Fruit fly (Drosophila melanogaster) whole organism, embryonic: ENCODE data around the gene GstD10.
A peak's percentile ranks its signal among the peaks of the same experiment; 100 is the strongest.

Experiments
- CG1233 ChIP-seq: fragments of 200-800 bp; sonication (Bioruptor generic); optimal IDR thresholded peaks from 4 replicates; lab custom pipeline; 2018; ENCODE audit warnings: missing biosample characterization, mild to moderate bottlenecking, missing genetic modification characterization
- CG12659 ChIP-seq: fragments of 200-800 bp; sonication (Bioruptor generic); optimal IDR thresholded peaks from 3 replicates; lab custom pipeline; 2017; ENCODE audit warnings: mild to moderate bottlenecking, missing biosample characterization, missing genetic modification reagents, missing genetic modification characterization
- CG12769 ChIP-seq: fragments of 200-800 bp; sonication (Bioruptor generic); optimal IDR thresholded peaks from 2 replicates; lab custom pipeline; 2019; ENCODE audit warnings: missing biosample characterization, mild to moderate bottlenecking, missing genetic modification characterization, moderate library complexity
- CG13775 ChIP-seq: fragments of 200-800 bp; sonication (Bioruptor generic); optimal IDR thresholded peaks from 3 replicates; lab custom pipeline; 2017; ENCODE audit warnings: missing biosample characterization, mild to moderate bottlenecking, missing genetic modification characterization
- CG1603 ChIP-seq: fragments of 200-800 bp; sonication (Bioruptor generic); optimal IDR thresholded peaks from 2 replicates; lab custom pipeline; 2019; ENCODE audit warnings: missing biosample characterization, mild to moderate bottlenecking, missing genetic modification characterization, moderate library complexity
- CG18011 ChIP-seq: fragments of 200-800 bp; sonication (Bioruptor generic); optimal IDR thresholded peaks from 2 replicates; lab custom pipeline; 2017; ENCODE audit warnings: missing biosample characterization, missing genetic modification characterization, mild to moderate bottlenecking, moderate library complexity, missing genotype
- CG18476 ChIP-seq: fragments of 200-800 bp; sonication (Bioruptor generic); optimal IDR thresholded peaks from 2 replicates; lab custom pipeline; 2016; ENCODE audit warnings: missing biosample characterization, mild to moderate bottlenecking, missing genetic modification characterization
- CG2199 ChIP-seq: fragments of 200-800 bp; sonication (Bioruptor generic); IDR thresholded peaks from 3 replicates; pipeline ENCODE4 v1.3.6; 2022; ENCODE audit warnings: missing biosample characterization, missing genetic modification characterization
- CG2712 ChIP-seq: fragments of 200-800 bp; optimal IDR thresholded peaks from 3 replicates; lab custom pipeline; 2019; ENCODE audit warnings: missing biosample characterization, mild to moderate bottlenecking, missing genetic modification characterization, moderate library complexity
- CG3065 ChIP-seq: fragments of 200-800 bp; sonication (Bioruptor generic); optimal IDR thresholded peaks from 2 replicates; lab custom pipeline; 2016; ENCODE audit warnings: missing biosample characterization, missing genetic modification characterization
- CG5245 ChIP-seq: fragments of 200-800 bp; sonication (Bioruptor generic); optimal IDR thresholded peaks from 3 replicates; lab custom pipeline; 2016; ENCODE audit warnings: missing biosample characterization, missing genetic modification characterization
- CG7556 ChIP-seq: fragments of 200-800 bp; sonication (Bioruptor generic); optimal IDR thresholded peaks from 2 replicates; lab custom pipeline; 2017; ENCODE audit warnings: missing biosample characterization, mild to moderate bottlenecking, missing genetic modification characterization
- Deaf1 ChIP-seq: fragments of 200-800 bp; optimal IDR thresholded peaks from 3 replicates; lab custom pipeline; 2019; ENCODE audit warnings: missing biosample characterization, mild to moderate bottlenecking, missing genetic modification characterization, moderate library complexity
- Dfd ChIP-seq, 2 experiments: fragments of >200 bp; optimal IDR thresholded peaks; 2 replicates each; lab custom pipeline; 2017; ENCODE audit warnings: missing biosample characterization in 2 of 2, missing genetic modification characterization in 2 of 2
- Dp ChIP-seq: fragments of 200-800 bp; sonication (Bioruptor generic); optimal IDR thresholded peaks from 2 replicates; lab custom pipeline; 2018; ENCODE audit warnings: missing biosample characterization, mild to moderate bottlenecking, missing genetic modification characterization, moderate library complexity
- Dref ChIP-seq: fragments of 200-800 bp; sonication (Bioruptor generic); IDR thresholded peaks from 2 replicates; pipeline ENCODE4 v1.3.6; 2022; ENCODE audit warnings: missing biosample characterization, missing genetic modification characterization
- E2f1 ChIP-seq: fragments of 200-800 bp; sonication (Bioruptor generic); IDR thresholded peaks from 2 replicates; pipeline ENCODE4 v1.3.6; 2022; ENCODE audit warnings: missing biosample characterization, missing genetic modification characterization
- E2f2 ChIP-seq: fragments of 200-800 bp; sonication (Bioruptor generic); IDR thresholded peaks from 2 replicates; pipeline ENCODE4 v1.3.6; 2022; ENCODE audit warnings: missing biosample characterization, missing genetic modification characterization
- Eip74EF ChIP-seq, 2 experiments: fragments of 200-800 bp in 1 of 2; fragments of >200 bp in 1 of 2; sonication (Bioruptor generic) in 1 of 2; optimal IDR thresholded peaks; 2 replicates each; lab custom pipeline; 2017 to 2019; ENCODE audit warnings: missing biosample characterization in 2 of 2, missing genetic modification characterization in 2 of 2, mild to moderate bottlenecking in 1 of 2, moderate library complexity in 1 of 2
- Fer1 ChIP-seq: fragments of 200-800 bp; sonication (Bioruptor generic); optimal IDR thresholded peaks from 2 replicates; lab custom pipeline; 2017; ENCODE audit warnings: missing biosample characterization, mild to moderate bottlenecking, missing genetic modification characterization
- HLH3B ChIP-seq: fragments of 200-800 bp; sonication (Bioruptor generic); IDR thresholded peaks from 2 replicates; pipeline ENCODE4 v1.3.6; 2022; ENCODE audit warnings: missing biosample characterization, missing genetic modification characterization
- Hr51 ChIP-seq, 2 experiments: fragments of 200-800 bp; sonication (Bioruptor generic); optimal IDR thresholded peaks; 2 replicates in 1 of 2; 3 replicates in 1 of 2; lab custom pipeline; 2016 to 2018; ENCODE audit warnings: missing biosample characterization in 2 of 2, missing genetic modification characterization in 2 of 2, mild to moderate bottlenecking in 1 of 2, moderate library complexity in 1 of 2
- Jarid2 ChIP-seq: fragments of 200-800 bp; sonication (Bioruptor generic); optimal IDR thresholded peaks from 3 replicates; lab custom pipeline; 2017; ENCODE audit warnings: mild to moderate bottlenecking, missing biosample characterization, missing genetic modification reagents, missing genetic modification characterization
- Meics ChIP-seq: fragments of 200-800 bp; sonication (Bioruptor generic); optimal IDR thresholded peaks from 2 replicates; lab custom pipeline; 2017; ENCODE audit warnings: missing biosample characterization, mild to moderate bottlenecking, missing genetic modification characterization
- Side ChIP-seq: fragments of 200-800 bp; sonication (Bioruptor generic); optimal IDR thresholded peaks from 2 replicates; lab custom pipeline; 2016; ENCODE audit warnings: missing biosample characterization, missing genetic modification characterization
- Sox100B ChIP-seq: fragments of 200-800 bp; sonication (Bioruptor generic); optimal IDR thresholded peaks from 3 replicates; lab custom pipeline; 2018; ENCODE audit warnings: missing biosample characterization, mild to moderate bottlenecking, missing genetic modification characterization
- Ssrp ChIP-seq: fragments of 200-800 bp; sonication (Bioruptor generic); optimal IDR thresholded peaks from 2 replicates; lab custom pipeline; 2018; ENCODE audit warnings: missing biosample characterization, mild to moderate bottlenecking, missing genetic modification characterization, moderate library complexity
- Trl ChIP-seq, 3 experiments: fragments of >200 bp in 2 of 3; fragments of 200-800 bp in 1 of 3; sonication (Bioruptor generic) in 1 of 3; optimal IDR thresholded peaks; 2 replicates in 1 of 3; 3 replicates in 2 of 3; lab custom pipeline; 2016 to 2017; ENCODE audit warnings: missing biosample characterization in 1 of 3, missing genetic modification characterization in 1 of 3
- ab ChIP-seq: fragments of 200-800 bp; sonication (Bioruptor generic); optimal IDR thresholded peaks from 2 replicates; lab custom pipeline; 2016; ENCODE audit warnings: missing biosample characterization, missing genetic modification characterization
- dmrt99B ChIP-seq: fragments of 200-800 bp; sonication (Bioruptor generic); optimal IDR thresholded peaks from 2 replicates; lab custom pipeline; 2018; ENCODE audit warnings: missing biosample characterization, mild to moderate bottlenecking, missing genetic modification characterization, moderate library complexity
- gcm ChIP-seq: fragments of 200-800 bp; sonication (Bioruptor generic); optimal IDR thresholded peaks from 2 replicates; lab custom pipeline; 2019; ENCODE audit warnings: missing biosample characterization, mild to moderate bottlenecking, missing genetic modification characterization, moderate library complexity
- grau ChIP-seq: fragments of 200-800 bp; optimal IDR thresholded peaks from 3 replicates; lab custom pipeline; 2019; ENCODE audit warnings: missing biosample characterization, mild to moderate bottlenecking, missing genetic modification characterization, moderate library complexity
- gsb ChIP-seq: fragments of 200-800 bp; sonication (Bioruptor generic); IDR thresholded peaks from 2 replicates; pipeline ENCODE4 v1.3.6; 2022; ENCODE audit warnings: missing biosample characterization, missing genetic modification characterization
- klu ChIP-seq: fragments of 200-800 bp; sonication (Bioruptor generic); IDR thresholded peaks from 2 replicates; pipeline ENCODE4 v1.3.6; 2022; ENCODE audit warnings: missing biosample characterization, missing genetic modification characterization
- mam ChIP-seq: fragments of 200-800 bp; sonication (Bioruptor generic); optimal IDR thresholded peaks from 3 replicates; lab custom pipeline; 2016; ENCODE audit warnings: missing biosample characterization, missing genetic modification characterization
- org-1 ChIP-seq: fragments of 200-800 bp; sonication (Bioruptor generic); optimal IDR thresholded peaks from 2 replicates; lab custom pipeline; 2017; ENCODE audit warnings: missing biosample characterization, missing genetic modification characterization
- pho ChIP-seq: fragments of 200-800 bp; sonication (Bioruptor generic); optimal IDR thresholded peaks from 2 replicates; lab custom pipeline; 2016; ENCODE audit warnings: missing biosample characterization, missing genetic modification characterization
- pum ChIP-seq: fragments of 200-800 bp; sonication (Bioruptor generic); optimal IDR thresholded peaks from 2 replicates; lab custom pipeline; 2016; ENCODE audit warnings: missing biosample characterization, missing genetic modification characterization
- scrt ChIP-seq: fragments of 200-800 bp; sonication (Bioruptor generic); optimal IDR thresholded peaks from 2 replicates; lab custom pipeline; 2018; ENCODE audit warnings: missing biosample characterization, mild to moderate bottlenecking, missing genetic modification characterization, moderate library complexity
- sd ChIP-seq: fragments of 200-800 bp; sonication (Bioruptor generic); optimal IDR thresholded peaks from 3 replicates; lab custom pipeline; 2018; ENCODE audit warnings: missing biosample characterization, mild to moderate bottlenecking, missing genetic modification characterization, moderate library complexity
- shn ChIP-seq: fragments of 200-800 bp; sonication (Bioruptor generic); optimal IDR thresholded peaks from 3 replicates; lab custom pipeline; 2016; ENCODE audit warnings: missing biosample characterization, missing genetic modification characterization
- sisA ChIP-seq: fragments of 200-800 bp; sonication (Bioruptor generic); IDR thresholded peaks from 2 replicates; pipeline ENCODE4 v1.3.6; 2022; ENCODE audit warnings: missing biosample characterization, missing genetic modification characterization
- slp2 ChIP-seq: fragments of 200-800 bp; sonication (Bioruptor generic); optimal IDR thresholded peaks from 2 replicates; lab custom pipeline; 2016; ENCODE audit warnings: missing biosample characterization, missing genetic modification characterization
- sqz ChIP-seq: fragments of 200-800 bp; sonication (Bioruptor generic); optimal IDR thresholded peaks from 3 replicates; lab custom pipeline; 2018; ENCODE audit warnings: missing biosample characterization, mild to moderate bottlenecking, missing genetic modification characterization
- stc ChIP-seq: fragments of 200-800 bp; sonication (Bioruptor generic); IDR thresholded peaks from 2 replicates; pipeline ENCODE4 v1.3.6; 2022; ENCODE audit warnings: missing biosample characterization, missing genetic modification characterization
- tin ChIP-seq: fragments of 200-800 bp; sonication (Bioruptor generic); optimal IDR thresholded peaks from 3 replicates; lab custom pipeline; 2016; ENCODE audit warnings: missing biosample characterization, missing genetic modification characterization
- trem ChIP-seq: fragments of 200-800 bp; optimal IDR thresholded peaks from 3 replicates; lab custom pipeline; 2019; ENCODE audit warnings: missing biosample characterization, mild to moderate bottlenecking, missing genetic modification characterization, moderate library complexity
- vvl ChIP-seq: fragments of 200-800 bp; sonication (Bioruptor generic); IDR thresholded peaks from 2 replicates; pipeline ENCODE4 v1.3.6; 2022; ENCODE audit warnings: missing biosample characterization, missing genetic modification characterization
- zfh1 ChIP-seq: fragments of 200-800 bp; sonication (Bioruptor generic); IDR thresholded peaks from 3 replicates; pipeline ENCODE4 v1.3.6; 2022; ENCODE audit warnings: missing biosample characterization, missing genetic modification characterization

Gene GstD10

dm6 chr3R:12369135-12369792, 3.7 kb upstream of the GstD10 start, which contains the start of gene GstD1 (continued):
- TF ChIP-seq Meics (GFP tag; lab: Kevin White, UChicago) (peak; percentile 73), pum (GFP tag; lab: Kevin White, UChicago) (peak; percentile 6), CG12769 (peak; percentile 55), E2f2 (GFP tag; lab: Robert Waterston, UW) (0 out of 2 replicates have a peak, but pooled peaks have one; percentile 25), slp2 (GFP tag; lab: Kevin White, UChicago) (peak; percentile 39), dmrt99B (tag; lab: Kevin White, UChicago) (peak; percentile 55), CG2712 (tag; lab: Kevin White, UChicago) (peak; percentile 21), CG13775 (peak; percentile 9), Fer1 (GFP tag; lab: Kevin White, UChicago) (peak; percentile 38), tin (GFP tag; lab: Kevin White, UChicago) (peak; percentile 20), HLH3B (no peak), stc (peak; percentile 52; the same call in 1 of the 2 replicates), sd (peak; percentile 96), Trl (optimal IDR thresholded peaks at IDR 0.05; lab: Kevin White, UChicago) (peak; percentile 69 to 83), Trl (GFP tag; optimal IDR thresholded peaks at IDR 0.05; lab: Kevin White, UChicago) (peak; percentile 33), Side (GFP tag; lab: Kevin White, UChicago) (peak; percentile 2), scrt (GFP tag; lab: Kevin White, UChicago) (peak; percentile 35), E2f1 (GFP tag; lab: Robert Waterston, UW) (peak; percentile 51), pho (peak; percentile 19), Sox100B (GFP tag; lab: Kevin White, UChicago) (peak; percentile 18), mam (peak; percentile 34), Jarid2 (peak; percentile 90), org-1 (peak; percentile 25), zfh1 (GFP tag; lab: Robert Waterston, UW) (no peak), vvl (GFP tag; lab: Robert Waterston, UW) (peak; percentile 44; the same call in 1 of the 2 replicates), CG3065 (GFP tag; lab: Kevin White, UChicago) (peak; percentile 86), Hr51 (GFP tag; optimal IDR thresholded peaks at IDR 0.05; lab: Kevin White, UChicago) (peak in 1 of 2 experiments; percentile 41), trem (peak; percentile 5), CG1603 (peak; percentile 6), Dref (no peak), CG7556 (peak; percentile 53), gsb (GFP tag; lab: Robert Waterston, UW) (no peak), Dfd (GFP tag; optimal IDR thresholded peaks at IDR 0.05; lab: Kevin White, UChicago) (no peak), gcm (GFP tag; lab: Kevin White, UChicago) (peak; percentile 33), CG1233 (GFP tag; lab: Kevin White, UChicago) (peak; percentile 4), Eip74EF (GFP tag; optimal IDR thresholded peaks at IDR 0.05; lab: Kevin White, UChicago) (peak in 1 of 2 experiments; percentile 9), Deaf1 (tag; lab: Kevin White, UChicago) (peak; percentile 20), CG12659 (GFP tag; lab: Kevin White, UChicago) (peak; percentile 23), shn (GFP tag; lab: Kevin White, UChicago) (peak; percentile 44), CG18011 (GFP tag; lab: Kevin White, UChicago) (peak; percentile 24), CG2199 (peak; percentile 90; the same call in 2 of the 3 replicates), grau (tag; lab: Kevin White, UChicago) (peak; percentile 46), ab (GFP tag; lab: Kevin White, UChicago) (peak; percentile 58), Dp (GFP tag; lab: Kevin White, UChicago) (no peak), sisA (GFP tag; lab: Robert Waterston, UW) (no peak), CG5245 (GFP tag; lab: Kevin White, UChicago) (no peak), klu (no peak), CG18476 (GFP tag; lab: Kevin White, UChicago) (peak; percentile 7), sqz (peak; percentile 74), Ssrp (tag; lab: Kevin White, UChicago) (no peak)
